Worm (Caenorhabditis elegans) whole organism, mixed stage, embryonic: ENCODE measurements around the gene sym-3.
A peak's percentile ranks its signal among the peaks of the same experiment; 100 is the strongest.

Experiments used
- M03D4.4 ChIP-seq: sonication (generic microtip); optimal IDR thresholded peaks from 2 replicates; lab custom pipeline; 2017; ENCODE audit warnings: mild to moderate bottlenecking, missing genetic modification characterization, missing compliant biosample characterization
- bed-3 ChIP-seq: fragments of 200-800 bp; sonication (Bioruptor generic); optimal IDR thresholded peaks from 3 replicates; lab custom pipeline; 2018; ENCODE audit warnings: mild to moderate bottlenecking, missing genetic modification characterization, moderate library complexity, missing compliant biosample characterization
- blmp-1 ChIP-seq: fragments of 150-350 bp; optimal IDR thresholded peaks from 2 replicates; lab custom pipeline; 2014; ENCODE audit warnings: missing biosample characterization, missing genetic modification characterization
- ceh-39 ChIP-seq: fragments of 150-350 bp; optimal IDR thresholded peaks from 2 replicates; lab custom pipeline; 2014; ENCODE audit warnings: missing biosample characterization, missing genetic modification characterization
- ceh-43 ChIP-seq: fragments of 200-800 bp; sonication (Bioruptor generic); optimal IDR thresholded peaks from 2 replicates; lab custom pipeline; 2018; ENCODE audit warnings: mild to moderate bottlenecking, missing genetic modification characterization, moderate library complexity, missing compliant biosample characterization
- ceh-83 ChIP-seq: fragments of 200-800 bp; sonication (Bioruptor generic); optimal IDR thresholded peaks from 2 replicates; lab custom pipeline; 2018; ENCODE audit warnings: mild to moderate bottlenecking, missing genetic modification characterization, missing compliant biosample characterization
- ces-1 ChIP-seq: fragments of 150-350 bp; optimal IDR thresholded peaks from 2 replicates; lab custom pipeline; 2014; ENCODE audit warnings: missing biosample characterization, missing genetic modification reagents, missing genetic modification characterization
- cnd-1 ChIP-seq: fragments of 200-800 bp; sonication (Bioruptor generic); optimal IDR thresholded peaks from 2 replicates; lab custom pipeline; 2018; ENCODE audit warnings: mild to moderate bottlenecking, missing genetic modification characterization, missing compliant biosample characterization
- drap-1 ChIP-seq: fragments of 200-800 bp; sonication (Bioruptor generic); optimal IDR thresholded peaks from 3 replicates; lab custom pipeline; 2018; ENCODE audit warnings: mild to moderate bottlenecking, missing genetic modification characterization, missing compliant biosample characterization
- elt-1 ChIP-seq: sonication (generic microtip); optimal IDR thresholded peaks from 2 replicates; lab custom pipeline; 2017; ENCODE audit warnings: missing genetic modification characterization, mild to moderate bottlenecking, missing compliant biosample characterization, antibody characterized with exemption, moderate library complexity, borderline replicate concordance; ENCODE audit not compliant: insufficient read depth
- elt-3 ChIP-seq: fragments of 150-350 bp; optimal IDR thresholded peaks from 2 replicates; lab custom pipeline; 2014; ENCODE audit warnings: missing biosample characterization, missing genetic modification characterization
- flh-1 ChIP-seq: fragments of 200-800 bp; sonication (Bioruptor generic); optimal IDR thresholded peaks from 2 replicates; lab custom pipeline; 2018; ENCODE audit warnings: mild to moderate bottlenecking, missing genetic modification characterization, moderate library complexity, missing compliant biosample characterization
- ham-2 ChIP-seq: fragments of 200-800 bp; sonication (Bioruptor generic); optimal IDR thresholded peaks from 2 replicates; lab custom pipeline; 2018; ENCODE audit warnings: mild to moderate bottlenecking, missing genetic modification characterization, missing compliant biosample characterization
- hlh-1 ChIP-seq: fragments of 150-350 bp; optimal IDR thresholded peaks from 2 replicates; lab custom pipeline; 2014; ENCODE audit warnings: missing biosample characterization, missing genetic modification reagents, missing genetic modification characterization
- lin-13 ChIP-seq: fragments of 150-350 bp; optimal IDR thresholded peaks from 2 replicates; lab custom pipeline; 2014; ENCODE audit warnings: missing biosample characterization, missing genetic modification characterization
- lin-32 ChIP-seq: fragments of 200-800 bp; sonication (Bioruptor generic); optimal IDR thresholded peaks from 2 replicates; lab custom pipeline; 2018; ENCODE audit warnings: mild to moderate bottlenecking, missing genetic modification characterization, missing compliant biosample characterization
- lsy-2 ChIP-seq: fragments of 150-350 bp; optimal IDR thresholded peaks from 2 replicates; lab custom pipeline; 2014; ENCODE audit warnings: missing biosample characterization, missing genetic modification characterization
- mab-5 ChIP-seq: fragments of 150-350 bp; optimal IDR thresholded peaks from 2 replicates; lab custom pipeline; 2014; ENCODE audit warnings: missing biosample characterization, missing genetic modification characterization
- mep-1 ChIP-seq: fragments of 150-350 bp; optimal IDR thresholded peaks from 2 replicates; lab custom pipeline; 2017; ENCODE audit warnings: missing biosample characterization, missing genetic modification reagents, missing genetic modification characterization, inconsistent platforms
- mls-2 ChIP-seq: sonication (generic microtip); optimal IDR thresholded peaks from 2 replicates; lab custom pipeline; 2016; ENCODE audit warnings: mild to moderate bottlenecking, missing genetic modification characterization, moderate library complexity, missing compliant biosample characterization
- nhr-12 ChIP-seq: fragments of 150-350 bp; optimal IDR thresholded peaks from 2 replicates; lab custom pipeline; 2014; ENCODE audit warnings: missing biosample characterization, missing genetic modification characterization
- nhr-2 ChIP-seq: fragments of 150-350 bp; optimal IDR thresholded peaks from 2 replicates; lab custom pipeline; 2014; ENCODE audit warnings: missing biosample characterization, missing genetic modification characterization
- nhr-237 ChIP-seq: fragments of 150-350 bp; optimal IDR thresholded peaks from 2 replicates; lab custom pipeline; 2014; ENCODE audit warnings: missing biosample characterization, missing genetic modification characterization
- pha-4 ChIP-seq: fragments of 150-350 bp; optimal IDR thresholded peaks from 2 replicates; lab custom pipeline; 2018; ENCODE audit warnings: missing biosample characterization, missing genetic modification reagents, missing genetic modification characterization
- sem-2 ChIP-seq: fragments of 200-800 bp; sonication (Bioruptor generic); optimal IDR thresholded peaks from 2 replicates; lab custom pipeline; 2018; ENCODE audit warnings: mild to moderate bottlenecking, missing genetic modification characterization, missing compliant biosample characterization
- sptf-1 ChIP-seq: sonication (generic microtip); optimal IDR thresholded peaks from 2 replicates; lab custom pipeline; 2017; ENCODE audit warnings: mild to moderate bottlenecking, missing genetic modification characterization, moderate library complexity, missing compliant biosample characterization
- tbx-8 ChIP-seq: fragments of 200-800 bp; sonication (Bioruptor generic); optimal IDR thresholded peaks from 2 replicates; lab custom pipeline; 2018; ENCODE audit warnings: mild to moderate bottlenecking, missing genetic modification characterization, moderate library complexity, missing compliant biosample characterization
- unc-120 ChIP-seq: sonication (generic microtip); optimal IDR thresholded peaks from 2 replicates; lab custom pipeline; 2017; ENCODE audit warnings: missing genetic modification characterization, missing compliant biosample characterization; ENCODE audit not compliant: poor library complexity, severe bottlenecking
- unc-39 ChIP-seq: fragments of 150-350 bp; optimal IDR thresholded peaks from 2 replicates; lab custom pipeline; 2014; ENCODE audit warnings: missing biosample characterization, missing genetic modification characterization
- unc-62 ChIP-seq: fragments of 150-350 bp; optimal IDR thresholded peaks from 2 replicates; lab custom pipeline; 2014; ENCODE audit warnings: missing biosample characterization, missing genetic modification reagents, missing genetic modification characterization
- ztf-11 ChIP-seq: fragments of 150-350 bp; optimal IDR thresholded peaks from 2 replicates; lab custom pipeline; 2014; ENCODE audit warnings: missing biosample characterization, missing genetic modification characterization

sym-3 gene

DNA sequence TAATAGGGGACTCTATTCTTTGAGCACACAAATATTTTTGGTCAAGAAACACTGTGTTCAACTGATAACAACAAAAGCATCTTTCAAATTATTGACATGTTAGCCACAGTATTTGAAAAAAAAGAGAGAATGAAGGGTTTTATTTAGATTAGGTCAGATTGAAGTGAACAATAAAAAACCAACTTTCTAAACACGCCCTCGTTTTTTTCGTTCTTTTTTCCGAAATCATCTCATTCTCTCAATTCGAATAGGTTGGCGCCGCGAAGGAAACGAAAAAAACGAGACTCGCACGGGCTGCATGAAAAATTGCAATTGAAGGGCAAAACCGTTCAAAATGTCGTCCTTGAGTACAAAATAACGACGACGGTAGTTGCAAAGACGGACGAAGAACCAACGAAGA, 40.8 kb downstream of the sym-3 start:
- TF ChIP-seq drap-1 (no peak), lin-32 (no peak), tbx-8 (GFP tag; lab: Kevin White, UChicago) (no peak), ham-2 (no peak), M03D4.4 (tag; lab: Kevin White, UChicago) (no peak), elt-3 (tag; lab: Kevin White, UChicago) (no peak), unc-39 (no peak), mab-5 (no peak), blmp-1 (tag; lab: Kevin White, UChicago) (no peak), pha-4 (no peak)

DNA sequence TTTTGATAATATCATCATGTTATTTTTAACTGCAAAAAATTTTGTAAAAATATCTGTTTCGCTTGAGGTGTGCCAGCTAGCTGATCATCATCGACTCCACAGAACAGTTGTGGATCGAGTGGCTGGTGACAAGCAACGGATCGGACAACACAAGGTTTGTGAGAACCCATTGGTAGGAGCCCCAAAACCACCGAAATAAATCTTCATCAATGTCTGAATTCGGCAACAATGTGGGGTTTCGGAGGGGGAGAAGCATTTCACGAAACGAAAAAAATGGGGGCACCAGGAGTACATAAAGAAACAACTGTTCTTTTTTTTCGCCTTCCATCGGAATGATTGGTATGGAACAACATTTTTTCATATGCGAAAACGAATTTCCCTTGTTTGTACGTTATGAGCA, 41.8 kb downstream of the sym-3 start:
- TF ChIP-seq drap-1 (no peak), hlh-1 (tag; lab: Kevin White, UChicago) (peak; percentile 49)

DNA sequence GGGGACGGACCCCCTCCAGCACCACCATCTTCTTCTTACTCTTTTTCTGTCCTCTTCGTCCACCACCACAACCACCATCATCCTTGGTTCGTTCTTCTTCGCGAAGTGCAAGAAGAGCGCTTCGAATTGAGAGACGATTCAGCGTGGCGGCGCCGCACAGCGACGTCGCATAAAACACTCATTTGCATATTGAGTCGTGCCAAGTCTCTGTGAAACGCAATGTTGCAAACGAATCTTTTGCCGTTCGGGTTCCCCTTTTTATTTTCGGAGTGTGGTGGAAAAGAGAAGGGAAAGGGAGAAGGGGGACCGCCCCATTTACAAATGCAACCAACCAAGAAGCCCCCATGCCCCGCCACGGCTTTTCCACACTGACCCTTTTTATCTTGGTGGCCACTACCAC, 42.8 kb downstream of the sym-3 start:
- TF ChIP-seq unc-120, result peak; percentile 50
- TF ChIP-seq drap-1, result peak; percentile 54
- peak; percentile 50 for TF ChIP-seq M03D4.4 (tag; lab: Kevin White, UChicago)
- TF ChIP-seq sptf-1, result peak; percentile 14
- TF ChIP-seq mls-2 (tag; lab: Kevin White, UChicago), result peak; percentile 73
- TF ChIP-seq ces-1 (GFP tag; lab: Kevin White, UChicago), result peak; percentile 24
- no peak for TF ChIP-seq flh-1 (GFP tag; lab: Kevin White, UChicago)
- TF ChIP-seq ham-2, result peak; percentile 13
- no peak for TF ChIP-seq ceh-43 (GFP tag; lab: Kevin White, UChicago)
- no peak for TF ChIP-seq nhr-12 (tag; lab: Kevin White, UChicago)
- no peak for TF ChIP-seq sem-2 (GFP tag; lab: Kevin White, UChicago)
- peak; percentile 11 for TF ChIP-seq cnd-1 (tag; lab: Kevin White, UChicago)
- TF ChIP-seq, all 35 proteins: peak for 8

DNA sequence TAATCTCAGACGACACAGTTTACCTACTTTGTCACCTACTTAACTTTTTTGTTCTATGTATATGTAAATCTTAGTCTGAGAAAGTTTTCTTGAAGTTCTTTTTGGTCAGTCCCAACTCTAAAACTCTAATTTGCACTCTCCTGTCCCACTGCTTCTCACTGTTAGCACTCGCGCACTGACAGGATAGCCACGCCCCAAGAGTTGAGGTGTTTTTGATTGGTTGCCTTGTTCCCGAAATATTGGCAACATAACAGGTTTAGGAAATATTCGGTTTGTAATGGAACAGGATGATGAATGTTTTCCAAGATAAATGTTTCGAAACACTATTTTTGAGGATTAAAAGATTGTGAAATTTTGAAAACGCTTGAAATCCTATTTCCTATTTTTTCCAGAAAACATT, 43.5 kb downstream of the sym-3 start:
- TF ChIP-seq ztf-11 (tag; lab: Kevin White, UChicago) (no peak), nhr-237 (tag; lab: Kevin White, UChicago) (no peak), unc-62 (GFP tag; lab: Kevin White, UChicago) (no peak), tbx-8 (GFP tag; lab: Kevin White, UChicago) (no peak), unc-120 (no peak), mab-5 (no peak), lsy-2 (tag; lab: Kevin White, UChicago) (no peak), mls-2 (tag; lab: Kevin White, UChicago) (no peak), ceh-39 (no peak), mep-1 (tag; lab: Kevin White, UChicago) (no peak), elt-1 (tag; lab: Kevin White, UChicago) (no peak), ham-2 (no peak), cnd-1 (tag; lab: Kevin White, UChicago) (no peak), nhr-2 (no peak), ceh-43 (GFP tag; lab: Kevin White, UChicago) (no peak), bed-3 (GFP tag; lab: Kevin White, UChicago) (no peak)

DNA sequence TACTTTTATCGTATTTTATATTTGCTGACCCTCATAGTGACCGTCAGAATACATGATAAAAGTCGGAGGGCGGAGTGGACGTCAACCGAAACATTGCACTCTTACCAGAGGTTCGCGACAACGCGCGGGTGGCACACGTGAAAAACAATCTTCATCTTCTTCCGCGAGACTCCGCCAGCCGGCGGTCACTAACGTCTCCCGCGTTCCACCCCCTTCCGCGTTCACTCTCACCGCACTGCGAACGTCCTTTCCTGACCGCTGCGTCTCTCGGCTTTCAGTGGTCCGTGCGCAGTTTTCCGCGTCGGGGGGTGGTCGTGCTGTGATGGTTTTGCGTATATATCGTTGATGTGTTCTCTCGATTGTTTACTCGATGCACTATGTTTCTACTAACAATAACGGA, 44.6 kb downstream of the sym-3 start:
- TF ChIP-seq bed-3 (GFP tag; lab: Kevin White, UChicago) (no peak), ceh-83 (GFP tag; lab: Kevin White, UChicago) (no peak), lin-13 (tag; lab: Kevin White, UChicago) (peak; percentile 8), ham-2 (peak; percentile 85), hlh-1 (tag; lab: Kevin White, UChicago) (peak; percentile 40), flh-1 (GFP tag; lab: Kevin White, UChicago) (peak; percentile 29), mab-5 (no peak), sptf-1 (peak; percentile 67), drap-1 (peak; percentile 75), cnd-1 (tag; lab: Kevin White, UChicago) (peak; percentile 42), unc-62 (GFP tag; lab: Kevin White, UChicago) (peak; percentile 69), pha-4 (peak; percentile 58), sem-2 (GFP tag; lab: Kevin White, UChicago) (no peak), mls-2 (tag; lab: Kevin White, UChicago) (peak; percentile 73), ztf-11 (tag; lab: Kevin White, UChicago) (peak; percentile 61)
- TF ChIP-seq, all 35 proteins: peak for 11
